Fruit fly (Drosophila melanogaster): ENCODE results near the gene CG12091.

Gene CG12091

DNA sequence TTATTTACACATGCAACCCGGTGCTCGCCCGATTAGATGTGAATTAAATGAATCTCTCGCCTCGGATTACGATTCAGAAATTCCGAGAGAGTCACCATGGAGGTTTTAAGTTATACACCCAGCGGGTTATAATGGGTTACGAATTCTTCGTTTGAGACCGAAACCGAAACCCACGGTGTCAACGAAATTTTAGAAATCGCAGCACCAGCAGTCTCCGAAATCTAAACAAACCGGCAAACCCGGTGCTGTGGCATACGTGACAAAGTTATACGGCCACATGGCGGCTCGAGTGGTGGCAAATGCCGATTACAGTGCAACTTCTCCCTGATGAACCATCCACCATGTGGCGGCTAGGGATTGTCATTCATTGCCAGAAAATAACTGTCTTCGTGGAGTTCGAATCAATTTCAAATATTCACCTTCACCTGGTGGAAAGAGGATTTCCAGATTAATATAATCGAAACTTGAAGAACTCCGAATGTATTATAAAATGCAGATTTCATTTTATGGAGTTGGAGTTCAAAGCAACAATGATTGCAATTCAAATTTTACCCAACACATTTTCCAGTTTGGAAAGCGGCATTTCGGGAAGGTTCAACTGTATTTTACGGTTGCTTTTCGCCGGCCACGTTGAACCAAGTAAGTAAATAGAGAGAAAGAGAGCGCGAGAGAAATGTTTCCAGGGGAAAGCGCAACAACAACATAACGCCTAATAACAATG is 20.7 kb downstream of the CG12091 start (continued):
- TF ChIP-seq CG3838 (GFP tag; optimal IDR thresholded peaks at IDR 0.05) (peak; percentile 10), insv (GFP tag; optimal IDR thresholded peaks at IDR 0.05) (peak in 1 of 2 experiments; percentile 24), sisA (GFP tag; IDR thresholded peaks at IDR 0.05) (peak; percentile 78), Hmx (GFP tag; optimal IDR thresholded peaks at IDR 0.05) (peak; percentile 38), CG13296 (GFP tag; optimal IDR thresholded peaks at IDR 0.05) (peak; percentile 11), lov (optimal IDR thresholded peaks at IDR 0.05) (no peak), lov (GFP tag; IDR thresholded peaks at IDR 0.05) (no peak), CG33213 (GFP tag; optimal IDR thresholded peaks at IDR 0.05) (peak; percentile 48), Ptx1 (GFP tag; IDR thresholded peaks at IDR 0.05) (peak; percentile 70), cas (GFP tag; IDR thresholded peaks at IDR 0.05) (no peak), tap (tag; optimal IDR thresholded peaks at IDR 0.05) (peak; percentile 68), CG6791 (GFP tag; IDR thresholded peaks at IDR 0.05; ENCODE audit: partially characterized antibody) (no peak), da (GFP tag; optimal IDR thresholded peaks at IDR 0.05) (no peak), CG6254 (GFP tag; optimal IDR thresholded peaks at IDR 0.05) (peak; percentile 70), run (tag; optimal IDR thresholded peaks at IDR 0.05) (peak; percentile 32), en (GFP tag; optimal IDR thresholded peaks at IDR 0.05) (no peak), pho (GFP tag; optimal IDR thresholded peaks at IDR 0.05) (peak; percentile 40), Fer3 (tag; optimal IDR thresholded peaks at IDR 0.05) (no peak), zen (tag; optimal IDR thresholded peaks at IDR 0.05) (peak; percentile 16), pita (GFP tag; optimal IDR thresholded peaks at IDR 0.05) (no peak), CG1603 (tag; optimal IDR thresholded peaks at IDR 0.05) (peak; percentile 70), tup (GFP tag; optimal IDR thresholded peaks at IDR 0.05) (no peak), Dfd (GFP tag; optimal IDR thresholded peaks at IDR 0.05) (no peak), Hr51 (GFP tag; optimal IDR thresholded peaks at IDR 0.05) (peak in 1 of 2 experiments; percentile 78), CG31365 (tag; optimal IDR thresholded peaks at IDR 0.05) (no peak), CG9817 (tag; optimal IDR thresholded peaks at IDR 0.05) (peak; percentile 66), fru (optimal IDR thresholded peaks at IDR 0.05) (no peak), HmgD (GFP tag; optimal IDR thresholded peaks at IDR 0.05) (peak; percentile 21), dmrt99B (tag; optimal IDR thresholded peaks at IDR 0.05) (peak; percentile 84), CG18476 (GFP tag; optimal IDR thresholded peaks at IDR 0.05) (peak; percentile 68), row (GFP tag; IDR thresholded peaks at IDR 0.05) (peak; percentile 78), sens-2 (GFP tag; IDR thresholded peaks at IDR 0.05) (0 out of 2 replicates have a peak, but pooled peaks have one; percentile 32), Hey (tag; optimal IDR thresholded peaks at IDR 0.05) (no peak), E2f2 (GFP tag; IDR thresholded peaks at IDR 0.05) (peak; percentile 35; the same call in 1 of the 2 replicates), hth (optimal IDR thresholded peaks at IDR 0.05) (no peak), odd (GFP tag; optimal IDR thresholded peaks at IDR 0.05) (peak; percentile 62), z (GFP tag; IDR thresholded peaks at IDR 0.05) (no peak), gem (tag; optimal IDR thresholded peaks at IDR 0.05) (peak; percentile 82), CkIIα-i1 (GFP tag; IDR thresholded peaks at IDR 0.05) (no peak), wek (GFP tag; optimal IDR thresholded peaks at IDR 0.05) (no peak), Bdp1 (GFP tag; optimal IDR thresholded peaks at IDR 0.05) (peak; percentile 45), CG17385 (GFP tag; optimal IDR thresholded peaks at IDR 0.05) (peak; percentile 70), CG2202 (tag; optimal IDR thresholded peaks at IDR 0.05) (peak; percentile 52), wdn (GFP tag; IDR thresholded peaks at IDR 0.05) (no peak), oc (tag; optimal IDR thresholded peaks at IDR 0.05) (peak; percentile 77), trem (tag; optimal IDR thresholded peaks at IDR 0.05) (peak; percentile 56), pnt (GFP tag; optimal IDR thresholded peaks at IDR 0.05) (peak; percentile 56), CG3281 (GFP tag; optimal IDR thresholded peaks at IDR 0.05) (peak; percentile 42), NC2β (GFP tag; optimal IDR thresholded peaks at IDR 0.05) (peak; percentile 69), CG30431 (GFP tag; optimal IDR thresholded peaks at IDR 0.05) (peak; percentile 64), CG15696 (tag; optimal IDR thresholded peaks at IDR 0.05) (peak; percentile 77)
